Worm (Caenorhabditis elegans): Measurements from ENCODE around the gene nhr-269.

ce11 chrV:15332851-15333250 is 36.8 kb downstream of the nhr-269 start, which contains the start of gene srw-113:
- TF ChIP-seq nhr-12 (tag; optimal IDR thresholded peaks at IDR 0.05) (no peak), elt-3 (tag; optimal IDR thresholded peaks at IDR 0.05) (no peak), lsy-2 (tag; optimal IDR thresholded peaks at IDR 0.05) (no peak), nhr-28 (tag; optimal IDR thresholded peaks at IDR 0.05) (no peak), nhr-237 (tag; optimal IDR thresholded peaks at IDR 0.05) (no peak), blmp-1 (tag; optimal IDR thresholded peaks at IDR 0.05) (no peak), snpc-4 (tag; optimal IDR thresholded peaks at IDR 0.05) (no peak)

All from whole organism, mixed stage, embryonic.